Fruit fly (Drosophila melanogaster) whole organism, embryonic: ENCODE results near the gene CG43894.

Experiments used
- CG10147 ChIP-seq: fragments of 200-800 bp; sonication (Bioruptor generic); optimal IDR thresholded peaks from 2 replicates; lab custom pipeline; 2019; ENCODE audit warnings: missing biosample characterization, mild to moderate bottlenecking, missing genetic modification characterization, moderate library complexity
- CG8359 ChIP-seq: fragments of 200-800 bp; sonication (Bioruptor generic); optimal IDR thresholded peaks from 2 replicates; lab custom pipeline; 2017; ENCODE audit warnings: missing biosample characterization, mild to moderate bottlenecking, missing genetic modification characterization, borderline replicate concordance
- bsh ChIP-seq, 2 experiments: fragments of 200-800 bp; sonication (Bioruptor generic); optimal IDR thresholded peaks; 2 replicates each; lab custom pipeline; 2017 to 2018; ENCODE audit warnings: mild to moderate bottlenecking in 2 of 2, missing biosample characterization in 2 of 2, missing genetic modification characterization in 2 of 2, moderate library complexity in 1 of 2
- nmo ChIP-seq: fragments of 200-800 bp; sonication (Bioruptor generic); optimal IDR thresholded peaks from 2 replicates; lab custom pipeline; 2018; ENCODE audit warnings: missing biosample characterization, mild to moderate bottlenecking, missing genetic modification characterization, moderate library complexity

Gene CG43894

DNA sequence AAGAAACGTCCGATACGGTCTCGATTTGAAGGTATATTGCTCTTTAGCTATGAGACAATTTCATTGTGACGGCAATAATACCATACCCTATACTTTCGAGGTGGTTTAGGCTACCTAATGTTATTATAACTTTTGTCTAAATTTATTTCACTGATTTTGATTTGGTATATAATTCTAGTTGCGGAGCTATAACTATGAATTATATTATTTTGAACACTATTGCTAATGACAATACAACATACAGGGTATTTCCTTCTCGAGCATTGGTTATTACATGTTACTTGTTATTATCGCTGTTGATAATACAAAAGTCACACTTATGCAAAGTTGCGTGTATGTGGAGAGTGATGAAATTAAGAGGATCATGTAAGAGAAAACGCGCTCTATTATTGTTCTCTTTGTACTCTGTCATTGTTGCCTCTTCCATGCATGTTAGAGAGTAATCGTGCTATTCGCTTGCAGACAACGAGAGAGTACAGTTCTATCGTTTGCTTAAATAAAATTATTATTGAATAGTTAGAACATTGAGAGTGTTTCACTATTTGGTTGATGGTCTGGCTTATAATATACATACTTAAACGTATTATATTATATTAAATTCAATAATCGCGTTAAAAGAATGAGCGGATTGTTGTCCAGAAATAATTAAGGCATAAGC lies 24.2 kb downstream of the CG43894 start, which contains the start of gene CG32115 (continued):
- peak; percentile 94 for TF ChIP-seq CG10147
- peak; percentile 73 for TF ChIP-seq CG8359 (GFP tag; lab: Kevin White, UChicago)

DNA sequence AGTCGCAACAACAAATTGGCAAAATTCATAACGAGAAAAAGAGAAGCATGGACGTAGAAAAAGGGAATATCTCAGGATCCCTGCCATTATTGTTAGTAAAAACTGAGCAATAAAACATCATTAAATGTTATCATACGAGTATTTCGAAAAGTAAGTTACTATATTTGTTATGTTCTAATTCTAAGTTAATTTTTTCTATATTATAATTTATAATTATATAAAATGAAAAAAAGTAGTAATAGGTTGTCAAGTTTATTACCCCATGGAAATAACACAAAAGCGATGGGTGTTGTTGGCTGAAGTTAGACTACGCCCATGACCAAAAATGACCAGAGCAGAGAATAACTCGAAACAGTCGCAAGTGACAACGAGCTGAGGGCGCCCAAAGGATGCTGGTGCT lies 25.9 kb downstream of the CG43894 start:
- peak in 1 of 2 experiments; percentile 41 for TF ChIP-seq bsh (GFP tag; optimal IDR thresholded peaks at IDR 0.05; lab: Kevin White, UChicago)
- no peak for TF ChIP-seq nmo (GFP tag; lab: Kevin White, UChicago)
